Fruit fly (Drosophila melanogaster) whole organism: Measurements from ENCODE around the gene ATPsynC.

Experiments
- CG8478 ChIP-seq: fragments of >200 bp; optimal IDR thresholded peaks from 2 replicates; lab custom pipeline; 2018; ENCODE audit warnings: inconsistent platforms
- EcR ChIP-seq, 2 experiments: fragments of >200 bp; optimal IDR thresholded peaks; 2 replicates each; lab custom pipeline; 2017; ENCODE audit warnings: missing biosample characterization in 2 of 2, missing genetic modification characterization in 2 of 2, missing genetic modification reagents in 2 of 2
- psq ChIP-seq: fragments of >200 bp; optimal IDR thresholded peaks from 2 replicates; lab custom pipeline; 2017

- no peak for TF ChIP-seq CG8478 (lab: Kevin White, UChicago)
- TF ChIP-seq EcR (GFP tag; optimal IDR thresholded peaks at IDR 0.05; lab: Kevin White, UChicago) = no peak
- TF ChIP-seq psq (lab: Kevin White, UChicago) = no peak
These were observed 46.0 kb upstream of the ATPsynC start, which contains the start of gene ppk24 for dm6 chr3R:31265430-31265829.
